Worm (Caenorhabditis elegans) whole organism, L3 larva: ENCODE data around the gene mcm-7.

ENCODE experiments used
- ceh-28 ChIP-seq: fragments of 150-350 bp; optimal IDR thresholded peaks from 2 replicates; lab custom pipeline; 2014; ENCODE audit warnings: missing biosample characterization, missing genetic modification reagents, missing genetic modification characterization
- elt-1 ChIP-seq: fragments of 150-350 bp; optimal IDR thresholded peaks from 2 replicates; lab custom pipeline; 2014; ENCODE audit warnings: missing biosample characterization, missing genetic modification characterization
- elt-3 ChIP-seq, 3 experiments: fragments of 150-350 bp in 1 of 3; sonication (generic microtip) in 2 of 3; optimal IDR thresholded peaks; 2 replicates in 2 of 3; 4 replicates in 1 of 3; lab custom pipeline; 2014 to 2017; ENCODE audit warnings: missing biosample characterization in 3 of 3, missing genetic modification characterization in 3 of 3
- fos-1 ChIP-seq: fragments of 150-350 bp; optimal IDR thresholded peaks from 2 replicates; lab custom pipeline; 2014; ENCODE audit warnings: missing biosample characterization, missing genetic modification characterization
- lin-15B ChIP-seq: fragments of 150-350 bp; optimal IDR thresholded peaks from 2 replicates; lab custom pipeline; 2014; ENCODE audit warnings: missing biosample characterization, missing genetic modification characterization
- lin-39 ChIP-seq: fragments of 150-350 bp; optimal IDR thresholded peaks from 2 replicates; lab custom pipeline; 2018; ENCODE audit warnings: missing biosample characterization, missing genetic modification reagents, missing genetic modification characterization
- mdl-1 ChIP-seq: fragments of 150-350 bp; optimal IDR thresholded peaks from 2 replicates; lab custom pipeline; 2014; ENCODE audit warnings: missing biosample characterization, missing genetic modification characterization
- nhr-237 ChIP-seq: fragments of 150-350 bp; optimal IDR thresholded peaks from 2 replicates; lab custom pipeline; 2014; ENCODE audit warnings: missing biosample characterization, missing genetic modification characterization
- nhr-28 ChIP-seq: fragments of 150-350 bp; optimal IDR thresholded peaks from 2 replicates; lab custom pipeline; 2014; ENCODE audit warnings: missing biosample characterization, missing genetic modification characterization
- nhr-77 ChIP-seq: fragments of 150-350 bp; optimal IDR thresholded peaks from 2 replicates; lab custom pipeline; 2014; ENCODE audit warnings: missing biosample characterization, missing genetic modification characterization
- pha-4 ChIP-seq: fragments of 150-350 bp; optimal IDR thresholded peaks from 2 replicates; lab custom pipeline; 2014; ENCODE audit warnings: missing biosample characterization, missing genetic modification reagents, missing genetic modification characterization
- tbx-2 ChIP-seq: sonication (generic microtip); optimal IDR thresholded peaks from 2 replicates; lab custom pipeline; 2016; ENCODE audit warnings: mild to moderate bottlenecking, missing genetic modification characterization, missing compliant biosample characterization
- unc-39 ChIP-seq: sonication (generic microtip); optimal IDR thresholded peaks from 4 replicates; lab custom pipeline; 2017; ENCODE audit warnings: missing biosample characterization, missing genetic modification characterization
- zag-1 ChIP-seq: fragments of 150-350 bp; optimal IDR thresholded peaks from 2 replicates; lab custom pipeline; 2014; ENCODE audit warnings: missing biosample characterization, missing genetic modification characterization

- TF ChIP-seq nhr-237 (no peak), nhr-28 (tag; lab: Kevin White, UChicago) (no peak), mdl-1 (no peak), pha-4 (tag; lab: Kevin White, UChicago) (no peak), lin-15B (no peak), fos-1 (tag; lab: Kevin White, UChicago) (no peak), elt-1 (tag; lab: Kevin White, UChicago) (no peak), ceh-28 (tag; lab: Kevin White, UChicago) (no peak), lin-39 (tag; lab: Kevin White, UChicago) (no peak), nhr-77 (tag; lab: Kevin White, UChicago) (no peak), tbx-2 (tag; lab: Kevin White, UChicago) (no peak), zag-1 (tag; lab: Kevin White, UChicago) (no peak), elt-3 (tag; optimal IDR thresholded peaks at IDR 0.05; lab: Kevin White, UChicago) (no peak), unc-39 (tag; lab: Kevin White, UChicago) (no peak)
Observed at ce11 chrV:4396257-4396656, 49.3 kb downstream of the mcm-7 start, which contains the start of gene F13A2.3.
